Worm (Caenorhabditis elegans): Measurements from ENCODE around the gene srh-257.

srh-257 gene

ce11 chrV:15436133-15436532 is 29.1 kb downstream of the srh-257 start:
- TF ChIP-seq cog-1 (tag; optimal IDR thresholded peaks at IDR 0.05) (no peak), ref-1 (GFP tag; conservative IDR thresholded peaks at IDR 0.05) (no peak), ztf-29 (GFP tag; IDR thresholded peaks at IDR 0.05) (no peak), flt-1 (GFP tag; IDR thresholded peaks at IDR 0.05) (no peak), tab-1 (GFP tag; IDR thresholded peaks at IDR 0.05) (no peak), ztf-23 (GFP tag; IDR thresholded peaks at IDR 0.05) (no peak), med-1 (GFP tag; optimal IDR thresholded peaks at IDR 0.05; ENCODE audit: insufficient read depth) (no peak)

- no peak for TF ChIP-seq ztf-29 (GFP tag; IDR thresholded peaks at IDR 0.05)
- TF ChIP-seq flt-1 (GFP tag; IDR thresholded peaks at IDR 0.05): no peak
- no peak for TF ChIP-seq ztf-23 (GFP tag; IDR thresholded peaks at IDR 0.05)
- TF ChIP-seq med-1 (GFP tag; optimal IDR thresholded peaks at IDR 0.05; ENCODE audit: insufficient read depth): no peak
- no peak for TF ChIP-seq cog-1 (tag; optimal IDR thresholded peaks at IDR 0.05)
- no peak for TF ChIP-seq klf-2 (GFP tag; conservative IDR thresholded peaks at IDR 0.05)
- no peak for TF ChIP-seq ref-1 (GFP tag; conservative IDR thresholded peaks at IDR 0.05)
- TF ChIP-seq tab-1 (GFP tag; IDR thresholded peaks at IDR 0.05): no peak
- TF ChIP-seq T22C8.4 (GFP tag; IDR thresholded peaks at IDR 0.05): no peak
Measured at ce11 chrV:15442384-15442783, 35.4 kb downstream of the srh-257 start.

- no peak for TF ChIP-seq ref-1 (GFP tag; conservative IDR thresholded peaks at IDR 0.05)
Measured at ce11 chrV:15443708-15444107, 36.7 kb downstream of the srh-257 start, which contains the start of gene T26H5.10. TSS of gene T26H5.10 (minus strand) at chrV:15443808.

- no peak for TF ChIP-seq klf-2 (GFP tag; conservative IDR thresholded peaks at IDR 0.05)
- TF ChIP-seq flt-1 (GFP tag; IDR thresholded peaks at IDR 0.05): no peak
- TF ChIP-seq tab-1 (GFP tag; IDR thresholded peaks at IDR 0.05): no peak
- TF ChIP-seq med-1 (GFP tag; optimal IDR thresholded peaks at IDR 0.05; ENCODE audit: insufficient read depth): no peak
- no peak for TF ChIP-seq ref-1 (GFP tag; conservative IDR thresholded peaks at IDR 0.05)
- TF ChIP-seq cog-1 (tag; optimal IDR thresholded peaks at IDR 0.05): no peak
- no peak for TF ChIP-seq ztf-23 (GFP tag; IDR thresholded peaks at IDR 0.05)
- TF ChIP-seq ztf-29 (GFP tag; IDR thresholded peaks at IDR 0.05): no peak
- no peak for TF ChIP-seq T22C8.4 (GFP tag; IDR thresholded peaks at IDR 0.05)
Measured at ce11 chrV:15444188-15444587, 37.2 kb downstream of the srh-257 start, which contains the start of gene T26H5.11. TSS of gene T26H5.11 (minus strand) at chrV:15444288.

- TF ChIP-seq klf-2 (GFP tag; conservative IDR thresholded peaks at IDR 0.05) (no peak), flt-1 (GFP tag; IDR thresholded peaks at IDR 0.05) (no peak), cog-1 (tag; optimal IDR thresholded peaks at IDR 0.05) (no peak), ztf-23 (GFP tag; IDR thresholded peaks at IDR 0.05) (no peak), ref-1 (GFP tag; conservative IDR thresholded peaks at IDR 0.05) (no peak), ztf-29 (GFP tag; IDR thresholded peaks at IDR 0.05) (no peak), tab-1 (GFP tag; IDR thresholded peaks at IDR 0.05) (no peak), med-1 (GFP tag; optimal IDR thresholded peaks at IDR 0.05; ENCODE audit: insufficient read depth) (no peak), T22C8.4 (GFP tag; IDR thresholded peaks at IDR 0.05) (no peak)
Measured at ce11 chrV:15444615-15445014, 37.6 kb downstream of the srh-257 start, which contains the start of gene T26H5.9. TSS of gene T26H5.9 (plus strand) at chrV:15444916.

- TF ChIP-seq ref-1 (GFP tag; conservative IDR thresholded peaks at IDR 0.05) (no peak), flt-1 (GFP tag; IDR thresholded peaks at IDR 0.05) (no peak), ztf-23 (GFP tag; IDR thresholded peaks at IDR 0.05) (no peak), cog-1 (tag; optimal IDR thresholded peaks at IDR 0.05) (no peak), klf-2 (GFP tag; conservative IDR thresholded peaks at IDR 0.05) (no peak), ztf-29 (GFP tag; IDR thresholded peaks at IDR 0.05) (no peak), T22C8.4 (GFP tag; IDR thresholded peaks at IDR 0.05) (no peak), tab-1 (GFP tag; IDR thresholded peaks at IDR 0.05) (no peak), med-1 (GFP tag; optimal IDR thresholded peaks at IDR 0.05; ENCODE audit: insufficient read depth) (no peak)
Measured at ce11 chrV:15445437-15445836, 38.4 kb downstream of the srh-257 start, which contains the start of gene srh-239. TSS of gene srh-239 (plus strand) at chrV:15445737.

- TF ChIP-seq klf-2 (GFP tag; conservative IDR thresholded peaks at IDR 0.05) (no peak), ztf-29 (GFP tag; IDR thresholded peaks at IDR 0.05) (no peak), tab-1 (GFP tag; IDR thresholded peaks at IDR 0.05) (no peak), T22C8.4 (GFP tag; IDR thresholded peaks at IDR 0.05) (no peak), cog-1 (tag; optimal IDR thresholded peaks at IDR 0.05) (no peak), ztf-23 (GFP tag; IDR thresholded peaks at IDR 0.05) (no peak), med-1 (GFP tag; optimal IDR thresholded peaks at IDR 0.05; ENCODE audit: insufficient read depth) (no peak), flt-1 (GFP tag; IDR thresholded peaks at IDR 0.05) (no peak), ref-1 (GFP tag; conservative IDR thresholded peaks at IDR 0.05) (no peak)
Measured at ce11 chrV:15448408-15448807, 41.4 kb downstream of the srh-257 start, which contains the start of gene T26H5.4. TSS of gene T26H5.4 (minus strand) at chrV:15448701.

- TF ChIP-seq ztf-23 (GFP tag; IDR thresholded peaks at IDR 0.05) (no peak), klf-2 (GFP tag; conservative IDR thresholded peaks at IDR 0.05) (no peak), tab-1 (GFP tag; IDR thresholded peaks at IDR 0.05) (no peak), flt-1 (GFP tag; IDR thresholded peaks at IDR 0.05) (no peak), med-1 (GFP tag; optimal IDR thresholded peaks at IDR 0.05; ENCODE audit: insufficient read depth) (no peak), ztf-29 (GFP tag; IDR thresholded peaks at IDR 0.05) (no peak), cog-1 (tag; optimal IDR thresholded peaks at IDR 0.05) (no peak), T22C8.4 (GFP tag; IDR thresholded peaks at IDR 0.05) (no peak), ref-1 (GFP tag; conservative IDR thresholded peaks at IDR 0.05) (no peak)
Measured at ce11 chrV:15448865-15449264, 41.8 kb downstream of the srh-257 start, which contains the start of gene T26H5.14. TSS of gene T26H5.14 (plus strand) at chrV:15449165.

ce11 chrV:15451421-15451820 is 44.4 kb downstream of the srh-257 start, which contains the start of gene srw-33:
TSS of gene srw-33 (minus strand) at chrV:15451521.
- TF ChIP-seq tab-1 (GFP tag; IDR thresholded peaks at IDR 0.05) (no peak), T22C8.4 (GFP tag; IDR thresholded peaks at IDR 0.05) (no peak), ztf-23 (GFP tag; IDR thresholded peaks at IDR 0.05) (no peak), med-1 (GFP tag; optimal IDR thresholded peaks at IDR 0.05; ENCODE audit: insufficient read depth) (no peak), ref-1 (GFP tag; conservative IDR thresholded peaks at IDR 0.05) (no peak), flt-1 (GFP tag; IDR thresholded peaks at IDR 0.05) (no peak), ztf-29 (GFP tag; IDR thresholded peaks at IDR 0.05) (no peak), klf-2 (GFP tag; conservative IDR thresholded peaks at IDR 0.05) (no peak), cog-1 (tag; optimal IDR thresholded peaks at IDR 0.05) (no peak)

ce11 chrV:15454322-15454721 is 47.3 kb downstream of the srh-257 start:
- TF ChIP-seq ztf-23 (GFP tag; IDR thresholded peaks at IDR 0.05): 0 out of 2 replicates have a peak, but pooled peaks have one; percentile 26
- TF ChIP-seq tab-1 (GFP tag; IDR thresholded peaks at IDR 0.05): no peak
- no peak for TF ChIP-seq cog-1 (tag; optimal IDR thresholded peaks at IDR 0.05)
